Worm (Caenorhabditis elegans) whole organism, L3 larva: ENCODE measurements around the gene pqn-27.

Experiments
- R02D3.7 ChIP-seq: fragments of 150-350 bp; optimal IDR thresholded peaks from 2 replicates; lab custom pipeline; 2014; ENCODE audit warnings: missing biosample characterization, missing genetic modification characterization
- aly-2 ChIP-seq: fragments of 150-350 bp; optimal IDR thresholded peaks from 2 replicates; lab custom pipeline; 2014; ENCODE audit warnings: missing biosample characterization, missing genetic modification characterization
- ama-1 ChIP-seq: fragments of 150-350 bp; optimal IDR thresholded peaks from 2 replicates; lab custom pipeline; 2018
- ceh-16 ChIP-seq: sonication (generic microtip); optimal IDR thresholded peaks from 2 replicates; lab custom pipeline; 2017; ENCODE audit warnings: missing biosample characterization, missing genetic modification characterization
- ceh-9 ChIP-seq: sonication (generic microtip); optimal IDR thresholded peaks from 2 replicates; lab custom pipeline; 2018; ENCODE audit warnings: missing biosample characterization, missing genetic modification characterization
- egl-27 ChIP-seq: sonication (generic microtip); optimal IDR thresholded peaks from 4 replicates; lab custom pipeline; 2017; ENCODE audit warnings: missing biosample characterization, missing genetic modification reagents, missing genetic modification characterization
- egl-5 ChIP-seq: fragments of 150-350 bp; optimal IDR thresholded peaks from 2 replicates; lab custom pipeline; 2017; ENCODE audit warnings: missing biosample characterization, missing genetic modification reagents, missing genetic modification characterization, inconsistent platforms
- elt-1 ChIP-seq: fragments of 150-350 bp; optimal IDR thresholded peaks from 2 replicates; lab custom pipeline; 2014; ENCODE audit warnings: missing biosample characterization, missing genetic modification characterization
- elt-2 ChIP-seq: sonication (generic microtip); optimal IDR thresholded peaks from 2 replicates; lab custom pipeline; 2016; ENCODE audit warnings: missing genetic modification reagents, mild to moderate bottlenecking, missing genetic modification characterization, missing compliant biosample characterization
- elt-3 ChIP-seq, 3 experiments: fragments of 150-350 bp in 1 of 3; sonication (generic microtip) in 2 of 3; optimal IDR thresholded peaks; 2 replicates in 2 of 3; 4 replicates in 1 of 3; lab custom pipeline; 2014 to 2017; ENCODE audit warnings: missing biosample characterization in 3 of 3, missing genetic modification characterization in 3 of 3
- fkh-10 ChIP-seq: sonication (generic microtip); optimal IDR thresholded peaks from 2 replicates; lab custom pipeline; 2017; ENCODE audit warnings: missing biosample characterization, missing genetic modification reagents, missing genetic modification characterization
- fos-1 ChIP-seq: fragments of 150-350 bp; optimal IDR thresholded peaks from 2 replicates; lab custom pipeline; 2014; ENCODE audit warnings: missing biosample characterization, missing genetic modification characterization
- hmg-11 ChIP-seq: sonication (generic microtip); optimal IDR thresholded peaks from 2 replicates; lab custom pipeline; 2016; ENCODE audit warnings: missing genetic modification characterization, missing compliant biosample characterization
- jun-1 ChIP-seq: fragments of 150-350 bp; optimal IDR thresholded peaks from 2 replicates; lab custom pipeline; 2014; ENCODE audit warnings: missing biosample characterization, missing genetic modification reagents, missing genetic modification characterization
- lin-39 ChIP-seq: fragments of 150-350 bp; optimal IDR thresholded peaks from 2 replicates; lab custom pipeline; 2018; ENCODE audit warnings: missing biosample characterization, missing genetic modification reagents, missing genetic modification characterization
- lsy-12 ChIP-seq: sonication (generic microtip); optimal IDR thresholded peaks from 2 replicates; lab custom pipeline; 2016; ENCODE audit warnings: mild to moderate bottlenecking, missing genetic modification characterization, missing compliant biosample characterization
- mdl-1 ChIP-seq: fragments of 150-350 bp; optimal IDR thresholded peaks from 2 replicates; lab custom pipeline; 2014; ENCODE audit warnings: missing biosample characterization, missing genetic modification characterization
- mml-1 ChIP-seq: fragments of 150-350 bp; sonication (generic microtip); optimal IDR thresholded peaks from 3 replicates; lab custom pipeline; 2014; ENCODE audit warnings: missing biosample characterization, missing genetic modification characterization
- nhr-11 ChIP-seq: fragments of 150-350 bp; optimal IDR thresholded peaks from 2 replicates; lab custom pipeline; 2014; ENCODE audit warnings: missing biosample characterization, missing genetic modification characterization
- nhr-12 ChIP-seq: fragments of 150-350 bp; optimal IDR thresholded peaks from 2 replicates; lab custom pipeline; 2014; ENCODE audit warnings: missing biosample characterization, missing genetic modification characterization
- nhr-237 ChIP-seq: fragments of 150-350 bp; optimal IDR thresholded peaks from 2 replicates; lab custom pipeline; 2014; ENCODE audit warnings: missing biosample characterization, missing genetic modification characterization
- nhr-28 ChIP-seq: fragments of 150-350 bp; optimal IDR thresholded peaks from 2 replicates; lab custom pipeline; 2014; ENCODE audit warnings: missing biosample characterization, missing genetic modification characterization
- nhr-43 ChIP-seq: sonication (generic microtip); optimal IDR thresholded peaks from 2 replicates; lab custom pipeline; 2016; ENCODE audit warnings: mild to moderate bottlenecking, missing genetic modification characterization, missing compliant biosample characterization; ENCODE audit not compliant: poor library complexity, severe bottlenecking
- nhr-67 ChIP-seq: fragments of 150-350 bp; optimal IDR thresholded peaks from 2 replicates; lab custom pipeline; 2014; ENCODE audit warnings: missing biosample characterization, missing genetic modification characterization
- nhr-76 ChIP-seq: fragments of 150-350 bp; sonication (generic microtip); optimal IDR thresholded peaks from 5 replicates; lab custom pipeline; 2014; ENCODE audit warnings: missing biosample characterization, missing genetic modification characterization
- pqm-1 ChIP-seq: fragments of 150-350 bp; optimal IDR thresholded peaks from 2 replicates; lab custom pipeline; 2017; ENCODE audit warnings: missing biosample characterization, missing genetic modification characterization, inconsistent platforms
- snpc-4 ChIP-seq: fragments of 150-350 bp; optimal IDR thresholded peaks from 2 replicates; lab custom pipeline; 2014; ENCODE audit warnings: missing biosample characterization, missing genetic modification characterization
- tbx-2 ChIP-seq: sonication (generic microtip); optimal IDR thresholded peaks from 2 replicates; lab custom pipeline; 2016; ENCODE audit warnings: mild to moderate bottlenecking, missing genetic modification characterization, missing compliant biosample characterization
- unc-39 ChIP-seq: sonication (generic microtip); optimal IDR thresholded peaks from 4 replicates; lab custom pipeline; 2017; ENCODE audit warnings: missing biosample characterization, missing genetic modification characterization
- unc-62 ChIP-seq: fragments of 150-350 bp; sonication (generic microtip); optimal IDR thresholded peaks from 4 replicates; lab custom pipeline; 2014; ENCODE audit warnings: missing biosample characterization, missing genetic modification reagents, missing genetic modification characterization
- zag-1 ChIP-seq: fragments of 150-350 bp; optimal IDR thresholded peaks from 2 replicates; lab custom pipeline; 2014; ENCODE audit warnings: missing biosample characterization, missing genetic modification characterization
- ztf-11 ChIP-seq: fragments of 150-350 bp; optimal IDR thresholded peaks from 2 replicates; lab custom pipeline; 2014; ENCODE audit warnings: missing biosample characterization, missing genetic modification characterization

The pqn-27 gene

ce11 chrII:13492948-13493347 is 32.5 kb upstream of the pqn-27 start, which contains the start of gene F45H10.2:
Gene F45H10.2, minus strand, starts transcription at chrII:13493048.
- TF ChIP-seq nhr-76 (tag; lab: Kevin White, UChicago), result no peak
- TF ChIP-seq nhr-237 (tag; lab: Kevin White, UChicago), result no peak
- no peak for TF ChIP-seq unc-39 (tag; lab: Kevin White, UChicago)
- TF ChIP-seq R02D3.7, result no peak
- TF ChIP-seq nhr-11 (tag; lab: Kevin White, UChicago), result no peak
- TF ChIP-seq elt-3 (tag; optimal IDR thresholded peaks at IDR 0.05; lab: Kevin White, UChicago), result no peak
- no peak for TF ChIP-seq nhr-67 (tag; lab: Kevin White, UChicago)
- TF ChIP-seq lin-39, result no peak
- no peak for TF ChIP-seq egl-27 (tag; lab: Kevin White, UChicago)
- TF ChIP-seq fkh-10 (GFP tag; lab: Kevin White, UChicago), result no peak
- TF ChIP-seq ceh-16 (tag; lab: Kevin White, UChicago), result no peak
- no peak for TF ChIP-seq snpc-4 (tag; lab: Kevin White, UChicago)
- no peak for TF ChIP-seq lsy-12 (tag; lab: Kevin White, UChicago)
- TF ChIP-seq aly-2, result no peak

- TF ChIP-seq ama-1 (lab: Kevin White, UChicago), result peak; percentile 22
- no peak for TF ChIP-seq ceh-16 (tag; lab: Kevin White, UChicago)
- TF ChIP-seq mdl-1 (tag; lab: Kevin White, UChicago), result no peak
These were observed 30.9 kb upstream of the pqn-27 start, which contains the start of gene alh-7 for ce11 chrII:13491254-13491889. Gene alh-7, minus strand, starts transcription at chrII:13491786.

- TF ChIP-seq egl-5 (tag; lab: Kevin White, UChicago), result no peak
- no peak for TF ChIP-seq snpc-4 (tag; lab: Kevin White, UChicago)
- no peak for TF ChIP-seq lin-39
- TF ChIP-seq lsy-12 (tag; lab: Kevin White, UChicago), result no peak
- TF ChIP-seq fos-1 (tag; lab: Kevin White, UChicago), result no peak
- no peak for TF ChIP-seq nhr-11 (tag; lab: Kevin White, UChicago)
- TF ChIP-seq nhr-28, result no peak
- no peak for TF ChIP-seq ceh-9
- no peak for TF ChIP-seq nhr-12 (tag; lab: Kevin White, UChicago)
- TF ChIP-seq unc-62 (GFP tag; lab: Kevin White, UChicago), result no peak
These were observed 29.5 kb upstream of the pqn-27 start for ce11 chrII:13489896-13490295.

- no peak for TF ChIP-seq mml-1
- TF ChIP-seq jun-1 (tag; lab: Kevin White, UChicago), result no peak
- no peak for TF ChIP-seq fos-1 (tag; lab: Kevin White, UChicago)
- no peak for TF ChIP-seq elt-2 (tag; lab: Kevin White, UChicago)
- TF ChIP-seq nhr-43 (tag; lab: Kevin White, UChicago), result no peak
- no peak for TF ChIP-seq nhr-67 (tag; lab: Kevin White, UChicago)
- TF ChIP-seq elt-3 (tag; optimal IDR thresholded peaks at IDR 0.05; lab: Kevin White, UChicago), result no peak
- TF ChIP-seq pqm-1 (tag; lab: Kevin White, UChicago), result no peak
- no peak for TF ChIP-seq lsy-12 (tag; lab: Kevin White, UChicago)
- no peak for TF ChIP-seq tbx-2 (tag; lab: Kevin White, UChicago)
- TF ChIP-seq egl-27 (tag; lab: Kevin White, UChicago), result no peak
- no peak for TF ChIP-seq ama-1 (lab: Kevin White, UChicago)
- TF ChIP-seq unc-39 (tag; lab: Kevin White, UChicago), result no peak
- TF ChIP-seq zag-1 (tag; lab: Kevin White, UChicago), result no peak
- no peak for TF ChIP-seq aly-2
- TF ChIP-seq ztf-11 (tag; lab: Kevin White, UChicago), result no peak
- TF ChIP-seq ceh-9, result no peak
These were observed 27.1 kb upstream of the pqn-27 start for ce11 chrII:13487563-13487962.

ce11 chrII:13485119-13485518 is 24.7 kb upstream of the pqn-27 start:
- TF ChIP-seq nhr-11 (tag; lab: Kevin White, UChicago) (no peak), nhr-28 (no peak), elt-1 (no peak), ceh-9 (no peak), hmg-11 (tag; lab: Kevin White, UChicago) (no peak), tbx-2 (tag; lab: Kevin White, UChicago) (no peak), ceh-16 (tag; lab: Kevin White, UChicago) (no peak), R02D3.7 (no peak), zag-1 (tag; lab: Kevin White, UChicago) (no peak), nhr-12 (tag; lab: Kevin White, UChicago) (no peak), ama-1 (lab: Kevin White, UChicago) (no peak), mml-1 (no peak)
